Fruit fly (Drosophila melanogaster) whole organism, embryonic: ENCODE results near the gene toy.

Source experiments
- Aef1 ChIP-seq: fragments of 200-800 bp; sonication (Bioruptor generic); IDR thresholded peaks from 3 replicates; pipeline ENCODE4 v1.3.6; 2022; ENCODE audit warnings: missing biosample characterization, missing genetic modification characterization
- B-H2 ChIP-seq: fragments of 200-800 bp; sonication (Bioruptor generic); optimal IDR thresholded peaks from 2 replicates; lab custom pipeline; 2018; ENCODE audit warnings: missing biosample characterization, mild to moderate bottlenecking, missing genetic modification characterization
- C15 ChIP-seq: fragments of 200-800 bp; sonication (Bioruptor generic); IDR thresholded peaks from 3 replicates; pipeline ENCODE4 v1.3.6; 2022; ENCODE audit warnings: missing biosample characterization, missing genetic modification characterization
- CG1024 ChIP-seq: fragments of 200-800 bp; sonication (Bioruptor generic); IDR thresholded peaks from 2 replicates; pipeline ENCODE4 v1.3.6; 2022; ENCODE audit warnings: missing biosample characterization, missing genetic modification characterization
- CG11398 ChIP-seq: fragments of 200-800 bp; sonication (Bioruptor generic); optimal IDR thresholded peaks from 2 replicates; lab custom pipeline; 2016; ENCODE audit warnings: missing biosample characterization, missing genetic modification characterization
- CG11560 ChIP-seq: fragments of 200-800 bp; sonication (Bioruptor generic); IDR thresholded peaks from 3 replicates; pipeline ENCODE4 v1.3.6; 2022; ENCODE audit warnings: missing biosample characterization, missing genetic modification characterization
- CG12391 ChIP-seq: fragments of 200-800 bp; sonication (Bioruptor generic); optimal IDR thresholded peaks from 3 replicates; lab custom pipeline; 2018; ENCODE audit warnings: missing biosample characterization, mild to moderate bottlenecking, missing genetic modification characterization, moderate library complexity
- CG13123 ChIP-seq: fragments of 200-800 bp; sonication (Bioruptor generic); optimal IDR thresholded peaks from 2 replicates; lab custom pipeline; 2016; ENCODE audit warnings: missing biosample characterization, missing genetic modification characterization
- CG13287 ChIP-seq: fragments of 200-800 bp; sonication (Bioruptor generic); IDR thresholded peaks from 2 replicates; pipeline ENCODE4 v1.3.6; 2022; ENCODE audit warnings: missing biosample characterization, missing genetic modification characterization; ENCODE audit not compliant: partially characterized antibody
- CG13424 ChIP-seq: fragments of 200-800 bp; sonication (Bioruptor generic); optimal IDR thresholded peaks from 2 replicates; lab custom pipeline; 2019; ENCODE audit warnings: missing biosample characterization, mild to moderate bottlenecking, missing genetic modification characterization, moderate library complexity
- CG14014 ChIP-seq: fragments of 200-800 bp; sonication (Bioruptor generic); IDR thresholded peaks from 2 replicates; pipeline ENCODE4 v1.3.6; 2022; ENCODE audit warnings: missing biosample characterization, missing genetic modification characterization
- CG14667 ChIP-seq: fragments of 200-800 bp; sonication (Bioruptor generic); IDR thresholded peaks from 2 replicates; pipeline ENCODE4 v1.3.6; 2022; ENCODE audit warnings: missing biosample characterization, missing genetic modification characterization
- CG1603 ChIP-seq: fragments of 200-800 bp; sonication (Bioruptor generic); optimal IDR thresholded peaks from 2 replicates; lab custom pipeline; 2019; ENCODE audit warnings: missing biosample characterization, mild to moderate bottlenecking, missing genetic modification characterization, moderate library complexity
- CG17612 ChIP-seq: fragments of 200-800 bp; sonication (Bioruptor generic); IDR thresholded peaks from 2 replicates; pipeline ENCODE4 v1.3.6; 2022; ENCODE audit warnings: missing biosample characterization, missing genetic modification characterization
- CG17802 ChIP-seq: fragments of 200-800 bp; sonication (Bioruptor generic); optimal IDR thresholded peaks from 2 replicates; lab custom pipeline; 2018; ENCODE audit warnings: missing biosample characterization, mild to moderate bottlenecking, missing genetic modification characterization, moderate library complexity
- CG30020 ChIP-seq: fragments of 200-800 bp; optimal IDR thresholded peaks from 2 replicates; lab custom pipeline; 2019; ENCODE audit warnings: missing biosample characterization, mild to moderate bottlenecking, missing genetic modification characterization, moderate library complexity
- CG33557 ChIP-seq: fragments of 200-800 bp; sonication (Bioruptor generic); optimal IDR thresholded peaks from 2 replicates; lab custom pipeline; 2019; ENCODE audit warnings: missing biosample characterization, mild to moderate bottlenecking, missing genetic modification characterization, moderate library complexity
- CG4404 ChIP-seq: fragments of 200-800 bp; sonication (Bioruptor generic); IDR thresholded peaks from 2 replicates; pipeline ENCODE4 v1.3.6; 2022; ENCODE audit warnings: missing biosample characterization, missing genetic modification characterization
- CG5245 ChIP-seq: fragments of 200-800 bp; sonication (Bioruptor generic); optimal IDR thresholded peaks from 3 replicates; lab custom pipeline; 2016; ENCODE audit warnings: missing biosample characterization, missing genetic modification characterization
- CG6689 ChIP-seq: fragments of 200-800 bp; sonication (Bioruptor generic); IDR thresholded peaks from 2 replicates; pipeline ENCODE4 v1.3.6; 2022; ENCODE audit warnings: missing biosample characterization, missing genetic modification characterization
- CG7745 ChIP-seq: fragments of 200-800 bp; sonication (Bioruptor generic); optimal IDR thresholded peaks from 2 replicates; lab custom pipeline; 2018; ENCODE audit warnings: missing biosample characterization, mild to moderate bottlenecking, missing genetic modification characterization, moderate library complexity
- CG9215 ChIP-seq: fragments of 200-800 bp; sonication (Bioruptor generic); IDR thresholded peaks from 2 replicates; pipeline ENCODE4 v1.3.6; 2022; ENCODE audit warnings: missing biosample characterization, missing genetic modification characterization
- Chrac-16 ChIP-seq: fragments of 200-800 bp; sonication (Bioruptor generic); optimal IDR thresholded peaks from 3 replicates; lab custom pipeline; 2016; ENCODE audit warnings: missing biosample characterization, missing genetic modification characterization
- CkIIα-i1 ChIP-seq: fragments of 200-800 bp; sonication (Bioruptor generic); IDR thresholded peaks from 2 replicates; pipeline ENCODE4 v1.3.6; 2022; ENCODE audit warnings: missing biosample characterization, missing genetic modification characterization
- Dad ChIP-seq: fragments of 200-800 bp; sonication (Bioruptor generic); optimal IDR thresholded peaks from 3 replicates; lab custom pipeline; 2016; ENCODE audit warnings: missing biosample characterization, missing genetic modification characterization
- Ets65A ChIP-seq: fragments of 200-800 bp; sonication (Bioruptor generic); peaks from one replicate; lab custom pipeline; 2016; ENCODE audit warnings: missing biosample characterization, missing genetic modification characterization
- Fer2 ChIP-seq: fragments of 200-800 bp; sonication (Bioruptor generic); optimal IDR thresholded peaks from 2 replicates; lab custom pipeline; 2018; ENCODE audit warnings: missing biosample characterization, mild to moderate bottlenecking, missing genetic modification characterization, moderate library complexity
- MESR4 ChIP-seq: fragments of 200-800 bp; sonication (Bioruptor generic); optimal IDR thresholded peaks from 2 replicates; lab custom pipeline; 2018; ENCODE audit warnings: missing biosample characterization, mild to moderate bottlenecking, missing genetic modification characterization, moderate library complexity
- NC2β ChIP-seq: fragments of 200-800 bp; sonication (Bioruptor generic); optimal IDR thresholded peaks from 2 replicates; lab custom pipeline; 2016; ENCODE audit warnings: missing biosample characterization, missing genetic modification characterization
- Poxn ChIP-seq: fragments of 200-800 bp; sonication (Bioruptor generic); IDR thresholded peaks from 2 replicates; pipeline ENCODE4 v1.3.6; 2022; ENCODE audit warnings: missing biosample characterization, missing genetic modification characterization
- Stat92E ChIP-seq, 3 experiments: fragments of >200 bp in 2 of 3; fragments of 200-800 bp in 1 of 3; sonication (Bioruptor generic) in 1 of 3; optimal IDR thresholded peaks; 2 replicates each; lab custom pipeline; 2017 to 2019; ENCODE audit warnings: missing biosample characterization in 3 of 3, missing genetic modification characterization in 3 of 3, mild to moderate bottlenecking in 1 of 3, moderate library complexity in 1 of 3
- YL-1 ChIP-seq: fragments of 200-800 bp; sonication (Bioruptor generic); optimal IDR thresholded peaks from 3 replicates; lab custom pipeline; 2017; ENCODE audit warnings: missing biosample characterization, mild to moderate bottlenecking, missing genetic modification characterization
- ab ChIP-seq: fragments of 200-800 bp; sonication (Bioruptor generic); optimal IDR thresholded peaks from 2 replicates; lab custom pipeline; 2016; ENCODE audit warnings: missing biosample characterization, missing genetic modification characterization
- bigmax ChIP-seq: fragments of 200-800 bp; sonication (Bioruptor generic); optimal IDR thresholded peaks from 2 replicates; lab custom pipeline; 2018; ENCODE audit warnings: missing biosample characterization, mild to moderate bottlenecking, missing genetic modification characterization
- bowl ChIP-seq: fragments of 200-800 bp; sonication (Bioruptor generic); IDR thresholded peaks from 2 replicates; pipeline ENCODE4 v1.3.6; 2022; ENCODE audit warnings: missing biosample characterization, missing genetic modification characterization
- cg ChIP-seq: fragments of 200-800 bp; sonication (Bioruptor generic); optimal IDR thresholded peaks from 3 replicates; lab custom pipeline; 2019; ENCODE audit warnings: missing biosample characterization, mild to moderate bottlenecking, missing genetic modification characterization, moderate library complexity
- dmrt11E ChIP-seq: fragments of 200-800 bp; sonication (Bioruptor generic); optimal IDR thresholded peaks from 3 replicates; lab custom pipeline; 2018; ENCODE audit warnings: missing biosample characterization, mild to moderate bottlenecking, missing genetic modification characterization, moderate library complexity
- eve ChIP-seq, 2 experiments: fragments of >200 bp; optimal IDR thresholded peaks; 2 replicates each; lab custom pipeline; 2017; ENCODE audit warnings: missing biosample characterization in 2 of 2, missing genetic modification characterization in 2 of 2
- fd3F ChIP-seq: fragments of 200-800 bp; sonication (Bioruptor generic); optimal IDR thresholded peaks from 2 replicates; lab custom pipeline; 2018; ENCODE audit warnings: missing biosample characterization, mild to moderate bottlenecking, missing genetic modification characterization, moderate library complexity
- gro ChIP-seq: fragments of 200-800 bp; sonication (Bioruptor generic); optimal IDR thresholded peaks from 2 replicates; lab custom pipeline; 2016; ENCODE audit warnings: missing biosample characterization, missing genetic modification characterization
- psq ChIP-seq: fragments of 200-800 bp; sonication (Bioruptor generic); optimal IDR thresholded peaks from 2 replicates; lab custom pipeline; 2017; ENCODE audit warnings: missing biosample characterization, missing genetic modification characterization
- repo ChIP-seq: fragments of 200-800 bp; sonication (Bioruptor generic); optimal IDR thresholded peaks from 2 replicates; lab custom pipeline; 2016; ENCODE audit warnings: missing biosample characterization, missing genetic modification characterization
- sens ChIP-seq: fragments of 200-800 bp; sonication (Bioruptor generic); peaks from one replicate; lab custom pipeline; 2016; ENCODE audit warnings: missing biosample characterization, missing genetic modification characterization
- sima ChIP-seq: fragments of 200-800 bp; sonication (Bioruptor generic); optimal IDR thresholded peaks from 2 replicates; lab custom pipeline; 2016; ENCODE audit warnings: missing biosample characterization, missing genetic modification characterization
- sisA ChIP-seq: fragments of 200-800 bp; sonication (Bioruptor generic); IDR thresholded peaks from 2 replicates; pipeline ENCODE4 v1.3.6; 2022; ENCODE audit warnings: missing biosample characterization, missing genetic modification characterization
- slp2 ChIP-seq: fragments of 200-800 bp; sonication (Bioruptor generic); optimal IDR thresholded peaks from 2 replicates; lab custom pipeline; 2016; ENCODE audit warnings: missing biosample characterization, missing genetic modification characterization
- sob ChIP-seq: fragments of 200-800 bp; sonication (Bioruptor generic); IDR thresholded peaks from 2 replicates; pipeline ENCODE4 v1.3.6; 2022; ENCODE audit warnings: missing biosample characterization, missing genetic modification characterization
- sr ChIP-seq: fragments of 200-800 bp; sonication (Bioruptor generic); IDR thresholded peaks from 3 replicates; pipeline ENCODE4 v1.3.6; 2022; ENCODE audit warnings: missing biosample characterization, missing genetic modification characterization
- tll ChIP-seq, 2 experiments: fragments of 200-800 bp in 1 of 2; fragments of >200 bp in 1 of 2; sonication (Bioruptor generic) in 1 of 2; optimal IDR thresholded peaks; 2 replicates each; lab custom pipeline; 2017 to 2019; ENCODE audit warnings: missing biosample characterization in 2 of 2, missing genetic modification characterization in 2 of 2, mild to moderate bottlenecking in 1 of 2, moderate library complexity in 1 of 2

toy gene

dm6 chr4:1025101-1025500, 35.6 kb downstream of the toy start (continued):
- TF ChIP-seq B-H2 (GFP tag; lab: Kevin White, UChicago), result no peak

dm6 chr4:1026117-1026743, 36.7 kb downstream of the toy start:
- TF ChIP-seq sens (GFP tag; lab: Kevin White, UChicago) (peak; percentile 10), CG7745 (tag; lab: Kevin White, UChicago) (no peak), dmrt11E (tag; lab: Kevin White, UChicago) (no peak), CG9215 (no peak), CG12391 (tag; lab: Kevin White, UChicago) (no peak), C15 (no peak), CG13287 (GFP tag; lab: Robert Waterston, UW) (no peak), sr (GFP tag; lab: Robert Waterston, UW) (no peak), YL-1 (GFP tag; lab: Kevin White, UChicago) (peak; percentile 5), MESR4 (GFP tag; lab: Kevin White, UChicago) (peak; percentile 18), ab (no peak), eve (GFP tag; optimal IDR thresholded peaks at IDR 0.05; lab: Kevin White, UChicago) (peak in 1 of 2 experiments; percentile 29), slp2 (GFP tag; lab: Kevin White, UChicago) (no peak), Aef1 (GFP tag; lab: Robert Waterston, UW) (no peak), Stat92E (GFP tag; optimal IDR thresholded peaks at IDR 0.05; lab: Kevin White, UChicago) (peak in 1 of 3 experiments; percentile 56), CG4404 (no peak), repo (GFP tag; lab: Kevin White, UChicago) (no peak), CG14014 (GFP tag; lab: Robert Waterston, UW) (no peak), Poxn (GFP tag; lab: Robert Waterston, UW) (no peak), CG6689 (no peak), CG17802 (tag; lab: Kevin White, UChicago) (peak; percentile 50), CG1603 (peak; percentile 11), CG1024 (GFP tag; lab: Robert Waterston, UW) (no peak; the same call in 1 of the 2 replicates), Fer2 (no peak), gro (GFP tag; lab: Kevin White, UChicago) (no peak), sisA (GFP tag; lab: Robert Waterston, UW) (no peak), NC2β (no peak), CG5245 (no peak), CkIIα-i1 (GFP tag; lab: Robert Waterston, UW) (no peak), bowl (no peak), cg (GFP tag; lab: Kevin White, UChicago) (peak; percentile 65), sima (no peak), CG11398 (GFP tag; lab: Kevin White, UChicago) (no peak)
- TF ChIP-seq, all 482 proteins: peak for 8

dm6 chr4:1026806-1027431, 37.4 kb downstream of the toy start, which contains the start of gene PlexA:
Gene PlexA, minus strand, starts transcription at chr4:1027101.
- TF ChIP-seq CG30020 (tag; lab: Kevin White, UChicago), result peak; percentile 100
- TF ChIP-seq CG14667 (GFP tag; lab: Robert Waterston, UW), result peak; percentile 96
- peak; percentile 68 for TF ChIP-seq CG33557
- TF ChIP-seq CG11560, result no peak; the same call in 2 of the 3 replicates
- TF ChIP-seq CG17612 (GFP tag; lab: Robert Waterston, UW), result peak; percentile 79
- no peak for TF ChIP-seq Dad (GFP tag; lab: Kevin White, UChicago)
- peak; percentile 17 for TF ChIP-seq bigmax
- TF ChIP-seq Ets65A (GFP tag; lab: Kevin White, UChicago), result peak; percentile 95
- TF ChIP-seq sob, result peak; percentile 94
- TF ChIP-seq tll (GFP tag; optimal IDR thresholded peaks at IDR 0.05; lab: Kevin White, UChicago), result no peak
- peak; percentile 93 for TF ChIP-seq fd3F (GFP tag; lab: Kevin White, UChicago)
- TF ChIP-seq sima, result no peak
- TF ChIP-seq CG12391 (tag; lab: Kevin White, UChicago), result peak; percentile 88
- peak; percentile 59 for TF ChIP-seq psq (GFP tag; lab: Kevin White, UChicago)
- peak; percentile 89 for TF ChIP-seq Chrac-16
- TF ChIP-seq CG13424 (tag; lab: Kevin White, UChicago), result peak; percentile 85
- peak; percentile 43 for TF ChIP-seq NC2β
- peak; percentile 26 for TF ChIP-seq CG13123 (GFP tag; lab: Kevin White, UChicago)
